Fruit fly (Drosophila melanogaster): Measurements from ENCODE around the gene CG43774.

- no peak for TF ChIP-seq CG4617 (GFP tag; optimal IDR thresholded peaks at IDR 0.05; ENCODE audit: borderline replicate concordance)
- no peak for TF ChIP-seq bcd (GFP tag; optimal IDR thresholded peaks at IDR 0.05)
- TF ChIP-seq disco-r (GFP tag; optimal IDR thresholded peaks at IDR 0.05), result no peak
- no peak for TF ChIP-seq CG5245 (GFP tag; optimal IDR thresholded peaks at IDR 0.05)
- no peak for TF ChIP-seq exex (tag; optimal IDR thresholded peaks at IDR 0.05)
- TF ChIP-seq CG14667 (GFP tag; IDR thresholded peaks at IDR 0.05), result no peak
- no peak for TF ChIP-seq wor (GFP tag; IDR thresholded peaks at IDR 0.05)
- no peak for TF ChIP-seq CG14050 (GFP tag; IDR thresholded peaks at IDR 0.05)
Observed at dm6 chr2L:4031203-4032096, 23.0 kb downstream of the CG43774 start, which contains the start of gene ed.
